Fruit fly (Drosophila melanogaster): ENCODE measurements around the gene ATPsynO.

dm6 chr3R:15287763-15288162 lies 22.4 kb downstream of the ATPsynO start:
- TF ChIP-seq h (optimal IDR thresholded peaks at IDR 0.05) (no peak), psq (optimal IDR thresholded peaks at IDR 0.05) (no peak), Myc (optimal IDR thresholded peaks at IDR 0.05) (no peak)

All from Kc167 (cell line).